Worm (Caenorhabditis elegans) whole organism, L4/young adult: Measurements from ENCODE around the gene parn-2.

Experiments used
- W03F9.2 ChIP-seq: fragments of 150-350 bp; optimal IDR thresholded peaks from 2 replicates; lab custom pipeline; 2014; ENCODE audit warnings: missing biosample characterization, missing genetic modification characterization
- dao-5 ChIP-seq: sonication (generic microtip); optimal IDR thresholded peaks from 2 replicates; lab custom pipeline; 2016; ENCODE audit warnings: missing genotype, missing genetic modification characterization, moderate library complexity, missing compliant biosample characterization
- him-1 ChIP-seq: sonication (generic microtip); optimal IDR thresholded peaks from 2 replicates; lab custom pipeline; 2016; ENCODE audit warnings: missing genotype, missing genetic modification reagents, missing genetic modification characterization, missing compliant biosample characterization

DNA sequence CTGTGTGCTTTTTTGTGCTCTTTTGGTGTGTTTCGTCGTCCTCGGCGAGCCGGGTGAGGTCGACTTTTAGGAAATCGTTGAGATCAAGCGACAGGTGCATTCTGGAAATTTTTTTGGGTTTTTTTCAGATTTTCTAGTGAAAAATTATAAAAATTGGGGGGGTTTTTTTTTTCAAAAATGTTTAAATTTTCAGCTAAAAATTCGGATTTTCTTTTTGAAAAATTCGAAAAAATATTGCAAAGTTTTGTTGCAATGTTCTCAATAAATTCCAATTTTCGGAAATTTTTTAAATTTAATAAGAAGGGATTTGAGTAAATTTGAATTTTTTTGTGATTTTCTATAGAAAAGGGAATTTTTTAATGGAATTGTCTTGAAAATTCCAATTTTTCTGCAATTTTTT, 18.5 kb upstream of the parn-2 start, which contains the start of gene Y57A10A.27:
- TF ChIP-seq W03F9.2 (tag; lab: Kevin White, UChicago) (no peak), dao-5 (tag; lab: Kevin White, UChicago) (no peak), him-1 (tag; lab: Kevin White, UChicago) (no peak)
